Fruit fly (Drosophila melanogaster): ENCODE data around the gene CG15536.

CG15536 gene

DNA sequence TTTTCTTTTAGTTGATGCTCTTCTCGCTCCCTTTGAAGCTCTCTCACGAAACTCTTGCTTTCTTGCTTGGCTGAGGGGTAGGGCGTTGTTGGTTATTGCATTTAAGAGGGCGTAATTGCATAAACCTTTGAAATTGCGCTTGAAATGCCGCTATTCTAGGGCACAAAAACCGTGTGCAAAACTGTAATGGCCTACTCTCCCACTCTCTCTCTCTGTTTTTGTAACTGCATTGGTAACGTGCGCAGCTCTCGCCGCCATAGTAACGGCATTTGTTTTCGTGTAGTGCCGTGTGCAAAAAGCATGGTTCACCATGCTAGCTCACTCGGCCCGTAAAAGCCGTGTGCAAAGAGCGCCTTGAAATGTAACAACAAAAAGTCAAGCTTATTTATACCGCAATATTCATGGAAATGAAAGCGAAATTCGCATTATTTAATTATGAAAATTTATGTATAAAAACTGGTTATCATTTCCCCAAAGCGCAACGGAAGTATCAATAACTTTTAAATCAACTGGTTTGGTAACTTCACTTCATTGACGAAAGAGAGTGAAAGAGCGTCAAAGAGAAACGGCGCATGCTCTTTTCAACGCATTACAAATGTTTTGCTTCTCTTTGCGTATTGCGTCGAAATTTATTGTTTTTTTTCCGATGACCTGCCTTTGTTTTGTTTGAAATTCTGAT is 38.1 kb downstream of the CG15536 start:
- no peak for TF ChIP-seq psq (optimal IDR thresholded peaks at IDR 0.05)
- no peak for TF ChIP-seq Myc (optimal IDR thresholded peaks at IDR 0.05)
- no peak for TF ChIP-seq h (optimal IDR thresholded peaks at IDR 0.05)
- TF ChIP-seq Sin3A (optimal IDR thresholded peaks at IDR 0.05): no peak
- TF ChIP-seq ttk (optimal IDR thresholded peaks at IDR 0.05): no peak

DNA sequence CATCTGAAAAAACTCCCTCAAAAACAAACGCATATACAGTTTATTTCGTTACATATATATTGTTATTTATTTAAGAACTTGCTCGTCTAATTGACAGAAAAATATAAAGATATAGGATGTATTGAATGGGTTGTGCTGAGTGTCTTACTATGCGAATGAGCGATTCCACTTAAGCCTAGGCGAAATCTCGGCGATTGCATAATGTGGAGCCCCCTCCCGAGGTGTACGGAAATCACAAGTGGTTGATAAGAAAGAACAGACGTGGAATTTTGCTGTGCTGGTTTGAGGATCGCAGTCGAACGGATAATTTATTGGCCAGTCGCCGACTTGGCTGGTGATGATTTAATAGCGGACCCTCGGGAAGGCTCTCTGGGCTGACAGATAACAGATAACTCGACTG is 39.4 kb downstream of the CG15536 start:
- no peak for TF ChIP-seq psq (optimal IDR thresholded peaks at IDR 0.05)
- no peak for TF ChIP-seq h (optimal IDR thresholded peaks at IDR 0.05)
- TF ChIP-seq ttk (optimal IDR thresholded peaks at IDR 0.05): no peak
- no peak for TF ChIP-seq insv (optimal IDR thresholded peaks at IDR 0.05)
- no peak for TF ChIP-seq Myc (optimal IDR thresholded peaks at IDR 0.05)
- TF ChIP-seq Sin3A (optimal IDR thresholded peaks at IDR 0.05): no peak

DNA sequence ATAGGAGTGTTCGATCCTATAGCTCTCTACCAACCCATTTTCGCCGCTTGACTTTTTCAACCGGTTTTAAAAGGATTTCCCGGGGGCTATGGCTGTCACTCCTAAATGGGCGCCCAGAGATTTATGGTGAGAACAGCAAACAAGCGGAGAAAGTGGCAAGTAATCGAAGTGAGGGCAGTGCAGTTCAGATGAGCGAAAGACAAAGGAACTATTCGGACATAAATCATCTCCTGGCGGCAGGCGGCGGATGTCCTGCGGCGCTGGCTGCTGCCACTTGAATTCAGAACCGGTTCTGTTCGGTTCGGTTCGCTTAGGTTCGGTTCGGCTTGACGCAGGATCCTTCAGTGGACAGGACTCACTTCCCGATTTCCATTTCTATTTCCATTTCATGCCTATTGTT is 41.8 kb downstream of the CG15536 start:
- no peak for TF ChIP-seq insv (optimal IDR thresholded peaks at IDR 0.05)
- TF ChIP-seq h (optimal IDR thresholded peaks at IDR 0.05): no peak
- no peak for TF ChIP-seq Sin3A (optimal IDR thresholded peaks at IDR 0.05)
- TF ChIP-seq Myc (optimal IDR thresholded peaks at IDR 0.05): no peak
- no peak for TF ChIP-seq psq (optimal IDR thresholded peaks at IDR 0.05)
- no peak for TF ChIP-seq ttk (optimal IDR thresholded peaks at IDR 0.05)
